Worm (Caenorhabditis elegans): ENCODE results near the gene apb-1.
"Not testable (repeated sequence)": the region's sequence is repeated elsewhere in the genome, so short reads cannot be mapped to it uniquely, and the experiment has no call there.

DNA sequence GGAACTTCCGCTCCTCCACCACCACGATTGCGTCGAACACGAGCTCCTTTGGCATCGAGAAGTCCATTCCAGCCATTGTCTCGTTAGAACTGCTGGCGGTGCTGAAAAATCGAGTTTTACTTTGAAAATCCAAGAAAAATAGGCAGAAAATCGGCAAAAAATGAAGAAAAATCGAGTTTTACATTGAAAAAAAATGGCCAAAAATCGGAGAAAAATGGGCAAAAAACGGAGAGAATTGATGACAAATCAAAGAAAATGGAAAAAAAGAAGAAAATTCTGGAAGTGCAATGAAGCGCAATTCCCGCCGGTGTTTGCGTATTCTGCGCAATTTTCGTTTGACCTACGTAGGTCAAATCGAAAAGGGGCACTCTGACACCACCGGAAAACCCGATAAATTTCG lies 33.0 kb downstream of the apb-1 start, which contains the start of gene Y54F10AM.11:
- not testable (repeated sequence) for TF ChIP-seq skn-1 (tag; optimal IDR thresholded peaks at IDR 0.05); php-3 (GFP tag; IDR thresholded peaks at IDR 0.05); nhr-6 (tag; optimal IDR thresholded peaks at IDR 0.05); mdl-1 (tag; optimal IDR thresholded peaks at IDR 0.05); ceh-28 (tag; optimal IDR thresholded peaks at IDR 0.05); dve-1 (tag; optimal IDR thresholded peaks at IDR 0.05; ENCODE audit: insufficient read depth); hlh-30 (tag; optimal IDR thresholded peaks at IDR 0.05; ENCODE audit: insufficient read depth); daf-19 (GFP tag; conservative IDR thresholded peaks at IDR 0.05)
